Comparison of ENCODE assay signal across 5 fruit fly cellular contexts in genomic region chrX:6794190-6794589, dm6.
TF ChIP-seq lines count a peak whose summit lies in the region.

No protein-coding gene starts in this region.

- TF ChIP-seq CTCF in whole organism, embryonic (GFP tag; optimal IDR thresholded peaks at IDR 0.05; lab: Kevin White, UChicago): peak; percentile 35

TF ChIP-seq in whole organism, adult, 20 proteins besides CTCF, POLR2A, EP300 and RAD21:
- TF ChIP-seq Hr96 (GFP tag; optimal IDR thresholded peaks at IDR 0.05; lab: Kevin White, UChicago) (no peak), CG1620 (GFP tag; optimal IDR thresholded peaks at IDR 0.05; lab: Kevin White, UChicago) (no peak), CG7101 (tag; optimal IDR thresholded peaks at IDR 0.05; lab: Kevin White, UChicago) (peak; percentile 71), CG7045 (GFP tag; optimal IDR thresholded peaks at IDR 0.05; lab: Kevin White, UChicago) (peak; percentile 50), bab1 (GFP tag; optimal IDR thresholded peaks at IDR 0.05; lab: Kevin White, UChicago) (peak; percentile 68), CG14711 (tag; optimal IDR thresholded peaks at IDR 0.05; lab: Kevin White, UChicago) (peak; percentile 68), CG33017 (tag; optimal IDR thresholded peaks at IDR 0.05; lab: Kevin White, UChicago) (peak; percentile 68)

TF ChIP-seq in whole organism, embryonic, 481 proteins besides CTCF, POLR2A, EP300 and RAD21 (continues in another document):
- TF ChIP-seq CG1024 (GFP tag; IDR thresholded peaks at IDR 0.05; lab: Robert Waterston, UW) (peak; percentile 75), sna (GFP tag; IDR thresholded peaks at IDR 0.05; lab: Robert Waterston, UW; ENCODE audit: partially characterized antibody) (no peak), croc (GFP tag; conservative IDR thresholded peaks at IDR 0.05; lab: Robert Waterston, UW) (peak; percentile 33; the same call in 1 of the 3 replicates), zen (tag; optimal IDR thresholded peaks at IDR 0.05; lab: Kevin White, UChicago) (peak; percentile 62), Hr51 (GFP tag; optimal IDR thresholded peaks at IDR 0.05; lab: Kevin White, UChicago) (peak; percentile 75 to 89), dm (GFP tag; optimal IDR thresholded peaks at IDR 0.05; lab: Kevin White, UChicago) (peak; percentile 79), CG15696 (tag; optimal IDR thresholded peaks at IDR 0.05; lab: Kevin White, UChicago) (peak; percentile 26), CG34376 (GFP tag; optimal IDR thresholded peaks at IDR 0.05; lab: Kevin White, UChicago) (no peak), CG11504 (tag; optimal IDR thresholded peaks at IDR 0.05; lab: Kevin White, UChicago) (peak; percentile 88), CG14014 (GFP tag; IDR thresholded peaks at IDR 0.05; lab: Robert Waterston, UW) (peak; percentile 87), pfk (GFP tag; optimal IDR thresholded peaks at IDR 0.05; lab: Kevin White, UChicago) (no peak), grau (tag; optimal IDR thresholded peaks at IDR 0.05; lab: Kevin White, UChicago) (peak; percentile 81), CG17361 (GFP tag; IDR thresholded peaks at IDR 0.05; lab: Robert Waterston, UW) (peak; percentile 61), CG13624 (GFP tag; optimal IDR thresholded peaks at IDR 0.05; lab: Kevin White, UChicago) (peak; percentile 81), nom (GFP tag; optimal IDR thresholded peaks at IDR 0.05; lab: Kevin White, UChicago) (no peak), Ssrp (tag; optimal IDR thresholded peaks at IDR 0.05; lab: Kevin White, UChicago) (peak; percentile 71), ato (GFP tag; IDR thresholded peaks at IDR 0.05; lab: Robert Waterston, UW; ENCODE audit: partially characterized antibody) (no peak), CG4360 (GFP tag; IDR thresholded peaks at IDR 0.05; lab: Robert Waterston, UW) (peak; percentile 58; the same call in 1 of the 2 replicates), hth (optimal IDR thresholded peaks at IDR 0.05; lab: Kevin White, UChicago) (no peak), Ada2b (GFP tag; IDR thresholded peaks at IDR 0.05; lab: Robert Waterston, UW) (peak; percentile 88)

TF ChIP-seq in whole organism, prepupa, 60 proteins besides CTCF, POLR2A, EP300 and RAD21 (continues in another document):
- TF ChIP-seq dac (GFP tag; optimal IDR thresholded peaks at IDR 0.05; lab: Kevin White, UChicago): peak; percentile 77
- TF ChIP-seq CG31627 (GFP tag; optimal IDR thresholded peaks at IDR 0.05; lab: Kevin White, UChicago): peak; percentile 79
- peak; percentile 52 for TF ChIP-seq Eip75B (GFP tag; optimal IDR thresholded peaks at IDR 0.05; lab: Kevin White, UChicago)
- TF ChIP-seq CG16779 (tag; optimal IDR thresholded peaks at IDR 0.05; lab: Kevin White, UChicago): peak; percentile 18
- peak; percentile 68 for TF ChIP-seq CG7368 (GFP tag; optimal IDR thresholded peaks at IDR 0.05; lab: Kevin White, UChicago)
- TF ChIP-seq Blimp-1 (GFP tag; optimal IDR thresholded peaks at IDR 0.05; lab: Kevin White, UChicago): no peak
- TF ChIP-seq CG6792 (GFP tag; optimal IDR thresholded peaks at IDR 0.05; lab: Kevin White, UChicago): peak; percentile 54
- peak; percentile 67 for TF ChIP-seq lz (GFP tag; optimal IDR thresholded peaks at IDR 0.05; lab: Kevin White, UChicago)
- peak; percentile 50 for TF ChIP-seq Ets96B (tag; optimal IDR thresholded peaks at IDR 0.05; lab: Kevin White, UChicago)
- TF ChIP-seq fd85E (GFP tag; optimal IDR thresholded peaks at IDR 0.05; lab: Kevin White, UChicago): no peak
- peak; percentile 65 for TF ChIP-seq CG6276 (GFP tag; optimal IDR thresholded peaks at IDR 0.05; lab: Kevin White, UChicago)
- peak; percentile 71 for TF ChIP-seq Sox14 (GFP tag; optimal IDR thresholded peaks at IDR 0.05; lab: Kevin White, UChicago)
- TF ChIP-seq Sox102F (GFP tag; optimal IDR thresholded peaks at IDR 0.05; lab: Kevin White, UChicago): peak; percentile 54
- TF ChIP-seq acj6 (GFP tag; optimal IDR thresholded peaks at IDR 0.05; lab: Kevin White, UChicago): peak; percentile 79
- TF ChIP-seq salr (GFP tag; optimal IDR thresholded peaks at IDR 0.05; lab: Kevin White, UChicago): peak; percentile 33 to 50
- TF ChIP-seq Ets21C (GFP tag; optimal IDR thresholded peaks at IDR 0.05; lab: Kevin White, UChicago): peak; percentile 51
- TF ChIP-seq CG4318 (GFP tag; optimal IDR thresholded peaks at IDR 0.05; lab: Kevin White, UChicago): peak; percentile 76
- peak; percentile 44 for TF ChIP-seq CG34406 (GFP tag; optimal IDR thresholded peaks at IDR 0.05; lab: Kevin White, UChicago)
- peak; percentile 86 for TF ChIP-seq CG15336 (GFP tag; IDR thresholded peaks at IDR 0.05; lab: Robert Waterston, UW)
- TF ChIP-seq Sox15 (GFP tag; optimal IDR thresholded peaks at IDR 0.05; lab: Kevin White, UChicago): peak; percentile 44
- peak; percentile 76 for TF ChIP-seq achi (GFP tag; optimal IDR thresholded peaks at IDR 0.05; lab: Kevin White, UChicago)
- TF ChIP-seq Met (GFP tag; optimal IDR thresholded peaks at IDR 0.05; lab: Kevin White, UChicago): peak; percentile 80

TF ChIP-seq in whole organism, pupa, 21 proteins besides CTCF, POLR2A, EP300 and RAD21:
- peak; percentile 60 for TF ChIP-seq CG17806 (tag; optimal IDR thresholded peaks at IDR 0.05; lab: Kevin White, UChicago)
- TF ChIP-seq fd96Ca (GFP tag; IDR thresholded peaks at IDR 0.05; lab: Robert Waterston, UW): peak; percentile 87
- TF ChIP-seq rn (GFP tag; IDR thresholded peaks at IDR 0.05; lab: Robert Waterston, UW): peak; percentile 74
- TF ChIP-seq CG10348 (GFP tag; IDR thresholded peaks at IDR 0.05; lab: Robert Waterston, UW): peak; percentile 57
- TF ChIP-seq CG9948 (tag; optimal IDR thresholded peaks at IDR 0.05; lab: Kevin White, UChicago): peak; percentile 53
- peak; percentile 34 for TF ChIP-seq gl (tag; optimal IDR thresholded peaks at IDR 0.05; lab: Kevin White, UChicago)
- peak; percentile 70 for TF ChIP-seq CG14655 (GFP tag; optimal IDR thresholded peaks at IDR 0.05; lab: Kevin White, UChicago)
- TF ChIP-seq D1 (tag; optimal IDR thresholded peaks at IDR 0.05; lab: Kevin White, UChicago): no peak
- no peak for TF ChIP-seq EcR (GFP tag; optimal IDR thresholded peaks at IDR 0.05; lab: Kevin White, UChicago)
- peak; percentile 72 for TF ChIP-seq CG34367 (tag; optimal IDR thresholded peaks at IDR 0.05; lab: Kevin White, UChicago)
- peak; percentile 64 for TF ChIP-seq Pif1B (GFP tag; optimal IDR thresholded peaks at IDR 0.05; lab: Kevin White, UChicago)
- TF ChIP-seq Pif1A (GFP tag; optimal IDR thresholded peaks at IDR 0.05; lab: Kevin White, UChicago): peak; percentile 70
- TF ChIP-seq CG8159 (tag; optimal IDR thresholded peaks at IDR 0.05; lab: Kevin White, UChicago): peak; percentile 58
- TF ChIP-seq CG4496 (GFP tag; IDR thresholded peaks at IDR 0.05; lab: Robert Waterston, UW): peak; percentile 94
- TF ChIP-seq CG12605 (GFP tag; IDR thresholded peaks at IDR 0.05; lab: Robert Waterston, UW): peak; percentile 81
- peak; percentile 52 for TF ChIP-seq Snoo (tag; optimal IDR thresholded peaks at IDR 0.05; lab: Kevin White, UChicago)
- TF ChIP-seq CG8301 (tag; optimal IDR thresholded peaks at IDR 0.05; lab: Kevin White, UChicago): peak; percentile 72
- TF ChIP-seq CG13204 (GFP tag; optimal IDR thresholded peaks at IDR 0.05; lab: Kevin White, UChicago): no peak
- TF ChIP-seq Ets98B (GFP tag; IDR thresholded peaks at IDR 0.05; lab: Robert Waterston, UW): peak; percentile 91
- peak; percentile 58 for TF ChIP-seq CG15710 (tag; optimal IDR thresholded peaks at IDR 0.05; lab: Kevin White, UChicago)
- TF ChIP-seq CG32121 (GFP tag; IDR thresholded peaks at IDR 0.05; lab: Robert Waterston, UW): peak; percentile 86

TF ChIP-seq in whole organism, wandering third instar larva, 38 proteins besides CTCF, POLR2A, EP300 and RAD21 (continues in another document):
- peak; percentile 73 for TF ChIP-seq rgr (GFP tag; optimal IDR thresholded peaks at IDR 0.05; lab: Kevin White, UChicago)
- TF ChIP-seq HLH106 (tag; optimal IDR thresholded peaks at IDR 0.05; lab: Kevin White, UChicago): peak; percentile 66
- TF ChIP-seq Abd-B (GFP tag; optimal IDR thresholded peaks at IDR 0.05; lab: Kevin White, UChicago): no peak
- peak; percentile 52 for TF ChIP-seq fru (GFP tag; optimal IDR thresholded peaks at IDR 0.05; lab: Kevin White, UChicago)
- TF ChIP-seq woc (GFP tag; optimal IDR thresholded peaks at IDR 0.05; lab: Kevin White, UChicago): no peak
- TF ChIP-seq Myc (optimal IDR thresholded peaks at IDR 0.05; lab: Kevin White, UChicago): no peak
- no peak for TF ChIP-seq Dfd (GFP tag; optimal IDR thresholded peaks at IDR 0.05; lab: Kevin White, UChicago)
- TF ChIP-seq Hr78 (GFP tag; optimal IDR thresholded peaks at IDR 0.05; lab: Kevin White, UChicago): no peak
- TF ChIP-seq ey (GFP tag; optimal IDR thresholded peaks at IDR 0.05; lab: Kevin White, UChicago): peak; percentile 78
- no peak for TF ChIP-seq brk (GFP tag; optimal IDR thresholded peaks at IDR 0.05; lab: Kevin White, UChicago)
- TF ChIP-seq psq (GFP tag; optimal IDR thresholded peaks at IDR 0.05; lab: Kevin White, UChicago): peak; percentile 36
- TF ChIP-seq Jra (GFP tag; optimal IDR thresholded peaks at IDR 0.05; lab: Kevin White, UChicago): no peak
- TF ChIP-seq Hr83 (GFP tag; optimal IDR thresholded peaks at IDR 0.05; lab: Kevin White, UChicago; ENCODE audit: poor library complexity, severe bottlenecking): peak; percentile 2
- no peak for TF ChIP-seq dl (GFP tag; optimal IDR thresholded peaks at IDR 0.05; lab: Kevin White, UChicago; ENCODE audit: insufficient read depth in 1 of 2, partially characterized antibody in 2 of 2)
- no peak for TF ChIP-seq Mio (GFP tag; optimal IDR thresholded peaks at IDR 0.05; lab: Kevin White, UChicago)
- no peak for TF ChIP-seq tai (GFP tag; optimal IDR thresholded peaks at IDR 0.05; lab: Kevin White, UChicago)
- no peak for TF ChIP-seq CG9705 (GFP tag; optimal IDR thresholded peaks at IDR 0.05; lab: Kevin White, UChicago)
- TF ChIP-seq sv (GFP tag; optimal IDR thresholded peaks at IDR 0.05; lab: Kevin White, UChicago): peak; percentile 80
- TF ChIP-seq Hnf4 (GFP tag; optimal IDR thresholded peaks at IDR 0.05; lab: Kevin White, UChicago): peak; percentile 48
- TF ChIP-seq Rel (GFP tag; optimal IDR thresholded peaks at IDR 0.05; lab: Kevin White, UChicago): no peak
- TF ChIP-seq Rel (tag; optimal IDR thresholded peaks at IDR 0.05; lab: Kevin White, UChicago): no peak
- TF ChIP-seq sage (GFP tag; optimal IDR thresholded peaks at IDR 0.05; lab: Kevin White, UChicago): peak; percentile 10
- TF ChIP-seq CG32264 (GFP tag; optimal IDR thresholded peaks at IDR 0.05; lab: Kevin White, UChicago): peak; percentile 43
- no peak for TF ChIP-seq CrebA (GFP tag; optimal IDR thresholded peaks at IDR 0.05; lab: Kevin White, UChicago; ENCODE audit: borderline replicate concordance)
- no peak for TF ChIP-seq usp (GFP tag; optimal IDR thresholded peaks at IDR 0.05; lab: Kevin White, UChicago)
- TF ChIP-seq GATAd (GFP tag; optimal IDR thresholded peaks at IDR 0.05; lab: Kevin White, UChicago): no peak
- TF ChIP-seq OdsH (GFP tag; optimal IDR thresholded peaks at IDR 0.05; lab: Kevin White, UChicago): peak; percentile 57
- peak; percentile 74 for TF ChIP-seq h (GFP tag; optimal IDR thresholded peaks at IDR 0.05; lab: Kevin White, UChicago)
- peak in 1 of 2 experiments; percentile 48 for TF ChIP-seq foxo (GFP tag; optimal IDR thresholded peaks at IDR 0.05; lab: Kevin White, UChicago)
